Fruit fly (Drosophila melanogaster): Measurements from ENCODE around the gene Rbcn-3B.

Gene Rbcn-3B

dm6 chrX:1901605-1902136, 7.0 kb upstream of the Rbcn-3B start, which contains the start of gene Ldaf1:
Ldaf1 (minus strand) TSS chrX:1901911.
- TF ChIP-seq CG8478 (optimal IDR thresholded peaks at IDR 0.05) (no peak), CTCF (optimal IDR thresholded peaks at IDR 0.05) (no peak)

- TF ChIP-seq CTCF (optimal IDR thresholded peaks at IDR 0.05) (no peak), CG8478 (optimal IDR thresholded peaks at IDR 0.05) (no peak)
Measured at dm6 chrX:1903077-1903476, 5.6 kb upstream of the Rbcn-3B start, which contains the start of gene CG32801. CG32801 (minus strand) TSS chrX:1903177.

- TF ChIP-seq CTCF (optimal IDR thresholded peaks at IDR 0.05) = no peak
Measured at dm6 chrX:1903968-1904367, 4.8 kb upstream of the Rbcn-3B start.

- TF ChIP-seq CG8478 (optimal IDR thresholded peaks at IDR 0.05) (no peak), CTCF (optimal IDR thresholded peaks at IDR 0.05) (no peak)
Measured at dm6 chrX:1907727-1908264, 924 bp upstream of the Rbcn-3B start, which contains the start of gene mip130. mip130 (plus strand) TSS chrX:1908239.

- TF ChIP-seq CTCF (optimal IDR thresholded peaks at IDR 0.05) (no peak), CG8478 (optimal IDR thresholded peaks at IDR 0.05) (no peak)
Measured at dm6 chrX:1909533-1909932, 813 bp downstream of the Rbcn-3B start.

- TF ChIP-seq CTCF (optimal IDR thresholded peaks at IDR 0.05) (peak; percentile 46 to 53), CG8478 (optimal IDR thresholded peaks at IDR 0.05) (no peak)
Measured at dm6 chrX:1922765-1923501, 14.2 kb downstream of the Rbcn-3B start, which contains the start of the genes eIF2Bepsilon and Ocrl. eIF2Bepsilon (minus strand) TSS chrX:1922874. Ocrl (plus strand) TSS chrX:1922981.

- TF ChIP-seq CTCF (optimal IDR thresholded peaks at IDR 0.05) (no peak), CG8478 (optimal IDR thresholded peaks at IDR 0.05) (no peak)
Measured at dm6 chrX:1927473-1928306, 19.0 kb downstream of the Rbcn-3B start, which contains the start of gene CG11596. CG11596 (plus strand) TSS chrX:1927683.

dm6 chrX:1940020-1940419, 31.3 kb downstream of the Rbcn-3B start, which contains the start of the genes CG3857 and CG3587:
CG3857 (minus strand) TSS chrX:1940040.
CG3587 (plus strand) TSS chrX:1940307.
- TF ChIP-seq CTCF (optimal IDR thresholded peaks at IDR 0.05) = peak in 1 of 2 experiments; percentile 38
- no peak for TF ChIP-seq CG8478 (optimal IDR thresholded peaks at IDR 0.05)

dm6 chrX:1941669-1942092, 33.0 kb downstream of the Rbcn-3B start, which contains the start of gene Hr4:
Hr4 (plus strand) TSS chrX:1941940.
- no peak for TF ChIP-seq CG8478 (optimal IDR thresholded peaks at IDR 0.05)
- TF ChIP-seq CTCF (optimal IDR thresholded peaks at IDR 0.05) = no peak

- TF ChIP-seq CG8478 (optimal IDR thresholded peaks at IDR 0.05) (no peak), CTCF (optimal IDR thresholded peaks at IDR 0.05) (no peak)
Measured at dm6 chrX:1943337-1944244, 34.9 kb downstream of the Rbcn-3B start.

dm6 chrX:1944245-1945114, 35.8 kb downstream of the Rbcn-3B start:
- TF ChIP-seq CTCF (optimal IDR thresholded peaks at IDR 0.05) = no peak
- no peak for TF ChIP-seq CG8478 (optimal IDR thresholded peaks at IDR 0.05)

- TF ChIP-seq CG8478 (optimal IDR thresholded peaks at IDR 0.05) (no peak), CTCF (optimal IDR thresholded peaks at IDR 0.05) (no peak)
Measured at dm6 chrX:1945241-1945640, 36.5 kb downstream of the Rbcn-3B start.
